Fruit fly (Drosophila melanogaster) whole organism, embryonic: ENCODE results near the gene CG32298.
A peak's percentile ranks its signal among the peaks of the same experiment; 100 is the strongest.

ENCODE experiments used
- Atf3 ChIP-seq: fragments of 200-800 bp; sonication (Bioruptor generic); optimal IDR thresholded peaks from 3 replicates; lab custom pipeline; 2016; ENCODE audit warnings: missing biosample characterization, missing genetic modification characterization
- Atf6 ChIP-seq: fragments of 200-800 bp; sonication (Bioruptor generic); IDR thresholded peaks from 2 replicates; pipeline ENCODE4 v1.3.6; 2022; ENCODE audit warnings: missing biosample characterization, missing genetic modification characterization
- B-H1 ChIP-seq: fragments of 200-800 bp; sonication (Bioruptor generic); IDR thresholded peaks from 3 replicates; pipeline ENCODE4 v1.3.6; 2022; ENCODE audit warnings: missing biosample characterization, missing genetic modification characterization
- B-H2 ChIP-seq: fragments of 200-800 bp; sonication (Bioruptor generic); optimal IDR thresholded peaks from 2 replicates; lab custom pipeline; 2018; ENCODE audit warnings: missing biosample characterization, mild to moderate bottlenecking, missing genetic modification characterization
- CG1024 ChIP-seq: fragments of 200-800 bp; sonication (Bioruptor generic); IDR thresholded peaks from 2 replicates; pipeline ENCODE4 v1.3.6; 2022; ENCODE audit warnings: missing biosample characterization, missing genetic modification characterization
- CG11093 ChIP-seq: fragments of 200-800 bp; sonication (Bioruptor generic); IDR thresholded peaks from 3 replicates; pipeline ENCODE4 v1.3.6; 2022; ENCODE audit warnings: missing biosample characterization, missing genetic modification characterization
- CG14050 ChIP-seq: fragments of 200-800 bp; sonication (Bioruptor generic); IDR thresholded peaks from 3 replicates; pipeline ENCODE4 v1.3.6; 2022; ENCODE audit warnings: missing biosample characterization, missing genetic modification characterization
- CG6854 ChIP-seq: fragments of 200-800 bp; sonication (Bioruptor generic); optimal IDR thresholded peaks from 3 replicates; lab custom pipeline; 2017; ENCODE audit warnings: missing biosample characterization, mild to moderate bottlenecking, missing genetic modification characterization
- Hey ChIP-seq: fragments of 200-800 bp; sonication (Bioruptor generic); optimal IDR thresholded peaks from 3 replicates; lab custom pipeline; 2018; ENCODE audit warnings: missing biosample characterization, mild to moderate bottlenecking, missing genetic modification characterization
- Pdp1 ChIP-seq, 2 experiments: fragments of 200-800 bp; sonication (Bioruptor generic); optimal IDR thresholded peaks; 3 replicates each; lab custom pipeline; 2016; ENCODE audit warnings: missing biosample characterization in 2 of 2, missing genetic modification characterization in 2 of 2, mild to moderate bottlenecking in 1 of 2, moderate library complexity in 1 of 2
- Xrp1 ChIP-seq: fragments of 200-800 bp; sonication (Bioruptor generic); IDR thresholded peaks from 2 replicates; pipeline ENCODE4 v1.3.6; 2022; ENCODE audit warnings: missing biosample characterization, missing genetic modification characterization
- fd64A ChIP-seq: fragments of 200-800 bp; sonication (Bioruptor generic); optimal IDR thresholded peaks from 3 replicates; lab custom pipeline; 2018; ENCODE audit warnings: missing biosample characterization, mild to moderate bottlenecking, missing genetic modification characterization
- tup ChIP-seq: fragments of 200-800 bp; sonication (Bioruptor generic); optimal IDR thresholded peaks from 2 replicates; lab custom pipeline; 2016; ENCODE audit warnings: missing biosample characterization, mild to moderate bottlenecking, missing genetic modification characterization, moderate library complexity

- TF ChIP-seq tup (no peak), Hey (no peak), CG1024 (no peak), CG6854 (GFP tag; lab: Kevin White, UChicago) (no peak), CG11093 (GFP tag; lab: Robert Waterston, UW) (no peak), CG14050 (no peak), B-H2 (no peak), fd64A (GFP tag; lab: Kevin White, UChicago) (no peak), Pdp1 (GFP tag; optimal IDR thresholded peaks at IDR 0.05; lab: Kevin White, UChicago) (no peak), Atf6 (GFP tag; lab: Robert Waterston, UW) (no peak), Xrp1 (GFP tag; lab: Robert Waterston, UW) (0 out of 2 replicates have a peak, but pooled peaks have one; percentile 8), B-H1 (GFP tag; lab: Robert Waterston, UW) (no peak), Atf3 (GFP tag; lab: Kevin White, UChicago) (no peak)
Observed at dm6 chr3L:2438609-2439422, 48.0 kb upstream of the CG32298 start.
